Fruit fly (Drosophila melanogaster) ovary, adult (tissue): ENCODE data around the gene CG16998.
"Not testable (repeated sequence)": the region's sequence is repeated elsewhere in the genome, so short reads cannot be mapped to it uniquely, and the experiment has no call there.

Experiments
- CG17801 ChIP-seq: fragments of 200-800 bp; optimal IDR thresholded peaks from 2 replicates; lab custom pipeline; 2019; ENCODE audit warnings: missing biosample characterization, mild to moderate bottlenecking, missing genetic modification characterization, moderate library complexity; ENCODE audit not compliant: partially characterized antibody

Gene CG16998

DNA sequence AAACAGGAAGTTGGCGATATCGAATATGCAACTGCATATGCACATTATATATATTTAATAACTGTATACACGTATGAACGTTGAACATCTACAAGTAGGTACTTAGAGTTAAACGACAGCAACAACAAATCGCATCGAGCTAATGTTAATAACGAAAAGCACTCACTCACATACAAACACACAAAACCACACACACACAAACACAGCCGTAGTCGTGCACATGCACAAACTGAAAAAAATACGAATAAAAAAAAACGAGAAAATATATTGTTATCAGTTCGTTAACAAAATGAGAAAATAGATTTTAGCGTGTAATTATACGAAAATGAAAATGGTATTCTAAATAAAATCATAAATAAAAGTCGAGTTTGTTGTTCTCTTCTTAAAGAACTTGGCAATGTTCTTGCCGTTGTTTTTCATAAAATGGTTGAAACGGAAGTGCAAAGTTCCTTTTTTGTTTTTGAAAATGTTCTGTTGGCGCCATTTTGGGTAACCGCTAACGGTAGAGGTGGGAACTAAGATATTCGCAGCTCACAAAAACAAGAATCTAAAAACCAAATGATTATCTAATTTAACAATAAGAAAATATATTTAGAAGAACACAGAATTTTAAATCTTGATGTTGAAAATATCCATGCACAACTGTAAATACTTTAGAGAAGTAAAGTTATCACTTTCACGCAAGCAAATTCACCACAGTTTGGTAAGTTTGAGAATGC is 11.8 kb downstream of the CG16998 start:
- no peak for TF ChIP-seq CG17801 (GFP tag; lab: Kevin White, UChicago)

dm6 chr3L:7521847-7522246 is 17.8 kb downstream of the CG16998 start:
- TF ChIP-seq CG17801 (GFP tag; lab: Kevin White, UChicago): no peak

- TF ChIP-seq CG17801 (GFP tag; lab: Kevin White, UChicago): no peak
These were observed 19.0 kb downstream of the CG16998 start for dm6 chr3L:7520619-7521018.

DNA sequence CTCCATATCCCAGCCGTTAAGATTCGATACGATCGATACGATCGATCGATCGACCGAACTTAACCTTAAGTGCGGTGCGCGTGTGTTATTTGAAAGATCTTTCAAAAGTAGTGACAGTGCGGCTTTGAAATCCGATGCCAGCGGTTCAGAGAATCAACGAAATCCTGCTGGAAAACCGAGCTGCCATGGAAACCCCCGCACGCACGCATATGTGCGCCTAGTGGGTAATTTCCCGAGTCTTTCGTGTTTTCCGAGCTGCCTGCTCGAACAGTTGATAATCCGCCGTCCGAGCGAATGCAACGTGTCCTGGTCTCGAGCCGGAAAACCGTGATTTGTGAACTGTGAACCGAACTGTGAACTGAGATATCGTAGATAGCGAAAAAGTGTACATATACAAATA is 20.4 kb downstream of the CG16998 start:
- no peak for TF ChIP-seq CG17801 (GFP tag; lab: Kevin White, UChicago)

dm6 chr3L:7518351-7519102 is 21.1 kb downstream of the CG16998 start, which contains the start of gene ltl:
ltl (plus strand) TSS chr3L:7518997.
- no peak for TF ChIP-seq CG17801 (GFP tag; lab: Kevin White, UChicago)

DNA sequence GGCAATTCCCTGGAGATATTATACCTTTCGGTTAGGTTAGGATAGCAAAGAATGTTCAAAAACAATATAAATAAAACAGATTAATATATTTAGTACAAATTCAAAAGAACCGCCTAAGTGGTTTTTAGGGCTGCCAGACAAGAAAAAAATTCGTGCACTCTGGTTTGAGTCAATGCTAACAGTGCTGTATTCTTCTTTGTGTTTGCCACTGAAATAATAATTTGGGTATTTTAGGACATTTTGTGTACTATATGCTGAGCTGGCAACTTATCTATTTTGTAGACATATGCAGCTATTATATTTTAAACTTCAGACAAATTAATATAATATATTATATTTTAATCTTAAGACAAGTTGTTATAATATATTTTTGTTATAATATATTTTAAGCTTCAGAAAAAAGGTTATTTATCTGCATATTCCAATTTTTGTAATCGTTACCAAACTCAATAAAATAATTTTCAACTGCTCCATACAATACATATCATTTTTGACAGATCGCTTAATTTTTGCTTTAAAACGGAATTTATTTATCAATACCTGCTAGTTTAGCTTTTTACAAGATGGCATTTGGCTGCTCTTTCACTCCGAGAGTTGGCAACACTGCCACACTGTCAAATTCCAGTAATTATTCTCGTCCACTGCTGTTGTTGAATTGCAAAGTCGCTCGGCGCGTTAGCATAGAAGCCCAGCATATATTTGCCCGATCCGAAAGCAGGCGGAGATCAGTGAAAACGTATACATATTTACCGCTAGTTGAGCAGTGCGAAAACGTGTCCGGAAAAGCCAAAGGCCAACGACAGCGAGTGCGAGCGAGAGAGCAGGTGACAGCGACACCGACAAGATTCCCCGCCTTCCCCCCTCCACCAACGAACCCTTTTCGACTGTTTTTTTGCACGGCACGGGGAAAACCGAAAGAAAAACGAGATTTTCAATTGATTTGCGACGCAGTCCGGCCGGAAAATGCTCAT is 28.9 kb downstream of the CG16998 start, which contains the start of gene CG7546:
TSS of gene CG7546 (plus strand) at position 573 of the 971 bp plus-strand sequence.
- no peak for TF ChIP-seq CG17801 (GFP tag; lab: Kevin White, UChicago)

DNA sequence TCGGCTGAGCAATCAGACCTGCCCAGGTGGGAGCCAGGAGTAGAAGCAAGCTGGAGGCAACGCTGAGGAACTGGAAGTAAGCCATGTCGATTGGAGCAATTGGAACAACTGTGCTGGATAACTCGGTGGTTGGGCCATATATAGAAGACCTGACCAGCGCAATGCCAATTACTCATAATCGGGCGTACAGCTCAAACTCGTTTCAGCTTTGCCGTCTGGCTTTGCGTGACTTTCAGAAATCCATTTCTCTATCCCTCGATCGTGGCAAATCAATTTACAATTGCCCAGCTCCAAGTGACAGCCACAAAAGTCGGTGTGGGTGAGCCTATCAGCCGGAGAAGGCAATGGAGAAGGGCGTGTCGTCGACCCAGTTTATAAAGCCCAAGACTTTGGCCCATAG is 33.5 kb downstream of the CG16998 start, which contains the start of gene CG7548:
TSS of gene CG7548 (minus strand) at position 101 of the 400 bp plus-strand sequence.
- TF ChIP-seq CG17801 (GFP tag; lab: Kevin White, UChicago): no peak

DNA sequence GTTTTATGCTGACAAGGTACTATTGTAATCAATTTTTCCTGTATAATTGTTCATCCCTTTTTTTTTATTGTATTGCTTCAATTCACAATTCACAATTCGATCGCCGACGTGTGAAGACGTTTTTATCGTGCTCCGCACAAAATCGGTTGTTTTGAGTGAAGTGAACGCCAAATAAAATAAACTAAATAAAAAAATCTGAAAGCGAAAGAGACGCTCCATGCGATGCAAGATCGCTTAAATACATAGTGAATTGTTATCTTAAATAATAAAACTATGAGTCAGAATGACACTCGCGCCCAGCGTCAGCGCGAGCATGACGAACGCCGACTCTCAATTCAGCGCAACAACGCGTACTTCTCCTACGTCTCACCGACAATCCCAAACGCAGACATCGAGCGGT is 40.9 kb downstream of the CG16998 start, which contains the start of gene CG8539:
TSS of gene CG8539 (minus strand) at position 101 of the 400 bp plus-strand sequence.
- TF ChIP-seq CG17801 (GFP tag; lab: Kevin White, UChicago): not testable (repeated sequence)

- no peak for TF ChIP-seq CG17801 (GFP tag; lab: Kevin White, UChicago)
These were observed 43.5 kb downstream of the CG16998 start, which contains the start of gene Cyp4d8 for dm6 chr3L:7496097-7496496. Cyp4d8 (minus strand) TSS chr3L:7496197.

DNA sequence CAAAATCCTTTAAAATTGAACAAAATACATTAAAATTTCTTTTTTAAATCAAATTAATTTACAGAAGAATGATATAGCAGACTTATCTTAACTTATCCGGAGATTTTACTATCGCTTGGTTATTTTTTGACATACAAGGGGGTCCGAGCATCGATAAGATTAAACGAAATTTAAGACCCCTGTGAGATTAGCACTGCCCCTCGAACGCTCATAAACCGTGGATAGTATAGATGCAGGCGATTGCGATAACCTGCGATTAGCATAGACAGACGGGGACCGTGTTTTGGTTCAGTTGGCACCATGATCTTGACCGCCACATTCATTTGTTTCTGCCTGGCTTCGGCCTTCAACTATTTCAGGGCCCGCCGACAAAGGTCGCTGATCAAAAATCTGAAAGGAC is 48.1 kb downstream of the CG16998 start, which contains the start of gene Cyp316a1:
TSS of gene Cyp316a1 (plus strand) at position 301 of the 400 bp plus-strand sequence.
- no peak for TF ChIP-seq CG17801 (GFP tag; lab: Kevin White, UChicago)
